Fruit fly (Drosophila melanogaster) S2 (cell line): ENCODE measurements around the gene C1GalTA.

ENCODE experiments used
- CG8478 ChIP-seq: fragments of >200 bp; optimal IDR thresholded peaks from 2 replicates; lab custom pipeline; 2018
- CTCF ChIP-seq, 2 experiments: fragments of >200 bp; optimal IDR thresholded peaks; 2 replicates each; lab custom pipeline; 2018

DNA sequence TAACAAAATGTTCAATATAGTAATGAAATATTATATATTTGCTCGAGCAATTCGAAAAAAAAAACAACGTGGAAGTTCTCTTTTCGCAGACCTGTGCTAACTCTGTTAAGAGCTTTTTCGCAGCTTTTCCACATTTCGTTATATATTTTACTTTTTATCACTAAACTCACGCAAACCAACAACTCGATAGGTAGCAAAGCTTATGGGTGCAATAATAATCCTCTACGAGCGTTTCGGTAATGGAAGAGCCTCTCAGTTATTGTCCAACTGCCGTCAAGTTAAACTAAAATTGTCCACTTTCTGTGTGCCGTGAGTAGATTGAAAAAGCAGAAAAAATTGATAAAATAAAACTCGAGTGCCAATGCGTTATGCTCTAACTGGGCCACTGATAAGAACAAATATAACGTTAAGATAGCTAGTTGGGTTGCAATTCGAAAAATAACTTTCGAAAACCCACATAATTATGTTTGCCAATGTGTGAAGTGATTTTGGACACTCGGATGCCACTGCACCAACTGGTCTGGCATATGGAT, 17.2 kb downstream of the C1GalTA start, which contains the start of gene Tsp29Fa:
- no peak for TF ChIP-seq CTCF (optimal IDR thresholded peaks at IDR 0.05; lab: Kevin White, UChicago)
- TF ChIP-seq CG8478 (lab: Kevin White, UChicago): no peak
